Worm (Caenorhabditis elegans): ENCODE data around the gene sre-41.

DNA sequence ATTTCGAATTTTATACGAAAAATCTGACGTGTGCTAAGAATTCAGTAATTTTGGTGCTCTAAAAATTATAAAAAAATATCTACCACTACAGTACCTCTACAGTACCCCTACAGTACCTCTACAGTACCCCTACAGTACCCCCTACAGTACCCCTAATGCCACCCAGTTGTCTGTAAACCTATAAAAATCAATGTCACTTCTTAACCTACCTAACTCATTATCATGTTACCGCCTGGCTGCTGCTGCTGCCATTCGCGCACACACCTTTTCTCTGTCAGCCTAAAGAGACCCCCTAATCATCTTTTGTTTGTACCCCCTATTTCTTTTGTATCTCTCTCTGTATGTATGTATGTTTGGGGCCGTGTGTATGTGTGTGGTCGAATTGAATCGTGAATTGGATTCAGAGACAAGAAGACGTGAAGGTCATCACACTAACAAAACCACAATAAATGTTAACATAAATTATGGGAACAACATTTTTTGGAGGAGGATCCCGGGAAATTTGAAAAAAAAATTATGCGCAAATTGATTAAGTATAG lies 37.3 kb upstream of the sre-41 start:
- no peak for TF ChIP-seq cog-1 (tag; optimal IDR thresholded peaks at IDR 0.05)
- no peak for TF ChIP-seq T22C8.4 (GFP tag; IDR thresholded peaks at IDR 0.05)
- no peak for TF ChIP-seq ref-1 (GFP tag; conservative IDR thresholded peaks at IDR 0.05)
- peak; percentile 60; the same call in 1 of the 2 replicates for TF ChIP-seq tab-1 (GFP tag; IDR thresholded peaks at IDR 0.05)
- TF ChIP-seq ztf-29 (GFP tag; IDR thresholded peaks at IDR 0.05), result no peak
- TF ChIP-seq med-1 (GFP tag; optimal IDR thresholded peaks at IDR 0.05; ENCODE audit: insufficient read depth), result no peak
- no peak for TF ChIP-seq flt-1 (GFP tag; IDR thresholded peaks at IDR 0.05)
- no peak for TF ChIP-seq klf-2 (GFP tag; conservative IDR thresholded peaks at IDR 0.05)
- no peak for TF ChIP-seq ztf-23 (GFP tag; IDR thresholded peaks at IDR 0.05)
